Worm (Caenorhabditis elegans) whole organism, mixed stage, embryonic: ENCODE measurements around the gene T02E9.6.
A peak's percentile ranks its signal among the peaks of the same experiment; 100 is the strongest.

ENCODE experiments used
- M03D4.4 ChIP-seq: sonication (generic microtip); optimal IDR thresholded peaks from 2 replicates; lab custom pipeline; 2017; ENCODE audit warnings: mild to moderate bottlenecking, missing genetic modification characterization, missing compliant biosample characterization
- bed-3 ChIP-seq: fragments of 200-800 bp; sonication (Bioruptor generic); optimal IDR thresholded peaks from 3 replicates; lab custom pipeline; 2018; ENCODE audit warnings: mild to moderate bottlenecking, missing genetic modification characterization, moderate library complexity, missing compliant biosample characterization
- blmp-1 ChIP-seq: fragments of 150-350 bp; optimal IDR thresholded peaks from 2 replicates; lab custom pipeline; 2014; ENCODE audit warnings: missing biosample characterization, missing genetic modification characterization
- ceh-39 ChIP-seq: fragments of 150-350 bp; optimal IDR thresholded peaks from 2 replicates; lab custom pipeline; 2014; ENCODE audit warnings: missing biosample characterization, missing genetic modification characterization
- ces-1 ChIP-seq: fragments of 150-350 bp; optimal IDR thresholded peaks from 2 replicates; lab custom pipeline; 2014; ENCODE audit warnings: missing biosample characterization, missing genetic modification reagents, missing genetic modification characterization
- cnd-1 ChIP-seq: fragments of 200-800 bp; sonication (Bioruptor generic); optimal IDR thresholded peaks from 2 replicates; lab custom pipeline; 2018; ENCODE audit warnings: mild to moderate bottlenecking, missing genetic modification characterization, missing compliant biosample characterization
- drap-1 ChIP-seq: fragments of 200-800 bp; sonication (Bioruptor generic); optimal IDR thresholded peaks from 3 replicates; lab custom pipeline; 2018; ENCODE audit warnings: mild to moderate bottlenecking, missing genetic modification characterization, missing compliant biosample characterization
- elt-1 ChIP-seq: sonication (generic microtip); optimal IDR thresholded peaks from 2 replicates; lab custom pipeline; 2017; ENCODE audit warnings: missing genetic modification characterization, mild to moderate bottlenecking, missing compliant biosample characterization, antibody characterized with exemption, moderate library complexity, borderline replicate concordance; ENCODE audit not compliant: insufficient read depth
- elt-3 ChIP-seq: fragments of 150-350 bp; optimal IDR thresholded peaks from 2 replicates; lab custom pipeline; 2014; ENCODE audit warnings: missing biosample characterization, missing genetic modification characterization
- ham-2 ChIP-seq: fragments of 200-800 bp; sonication (Bioruptor generic); optimal IDR thresholded peaks from 2 replicates; lab custom pipeline; 2018; ENCODE audit warnings: mild to moderate bottlenecking, missing genetic modification characterization, missing compliant biosample characterization
- hlh-1 ChIP-seq: fragments of 150-350 bp; optimal IDR thresholded peaks from 2 replicates; lab custom pipeline; 2014; ENCODE audit warnings: missing biosample characterization, missing genetic modification reagents, missing genetic modification characterization
- lin-13 ChIP-seq: fragments of 150-350 bp; optimal IDR thresholded peaks from 2 replicates; lab custom pipeline; 2014; ENCODE audit warnings: missing biosample characterization, missing genetic modification characterization
- lin-32 ChIP-seq: fragments of 200-800 bp; sonication (Bioruptor generic); optimal IDR thresholded peaks from 2 replicates; lab custom pipeline; 2018; ENCODE audit warnings: mild to moderate bottlenecking, missing genetic modification characterization, missing compliant biosample characterization
- lsy-2 ChIP-seq: fragments of 150-350 bp; optimal IDR thresholded peaks from 2 replicates; lab custom pipeline; 2014; ENCODE audit warnings: missing biosample characterization, missing genetic modification characterization
- mab-5 ChIP-seq: fragments of 150-350 bp; optimal IDR thresholded peaks from 2 replicates; lab custom pipeline; 2014; ENCODE audit warnings: missing biosample characterization, missing genetic modification characterization
- mep-1 ChIP-seq: fragments of 150-350 bp; optimal IDR thresholded peaks from 2 replicates; lab custom pipeline; 2017; ENCODE audit warnings: missing biosample characterization, missing genetic modification reagents, missing genetic modification characterization, inconsistent platforms
- mls-2 ChIP-seq: sonication (generic microtip); optimal IDR thresholded peaks from 2 replicates; lab custom pipeline; 2016; ENCODE audit warnings: mild to moderate bottlenecking, missing genetic modification characterization, moderate library complexity, missing compliant biosample characterization
- nhr-12 ChIP-seq: fragments of 150-350 bp; optimal IDR thresholded peaks from 2 replicates; lab custom pipeline; 2014; ENCODE audit warnings: missing biosample characterization, missing genetic modification characterization
- nhr-2 ChIP-seq: fragments of 150-350 bp; optimal IDR thresholded peaks from 2 replicates; lab custom pipeline; 2014; ENCODE audit warnings: missing biosample characterization, missing genetic modification characterization
- nhr-237 ChIP-seq: fragments of 150-350 bp; optimal IDR thresholded peaks from 2 replicates; lab custom pipeline; 2014; ENCODE audit warnings: missing biosample characterization, missing genetic modification characterization
- nhr-28 ChIP-seq: fragments of 150-350 bp; optimal IDR thresholded peaks from 2 replicates; lab custom pipeline; 2014; ENCODE audit warnings: missing biosample characterization, missing genetic modification characterization
- nhr-76 ChIP-seq: sonication (generic microtip); optimal IDR thresholded peaks from 2 replicates; lab custom pipeline; 2017; ENCODE audit warnings: missing biosample characterization, missing genetic modification characterization
- pha-4 ChIP-seq: fragments of 150-350 bp; optimal IDR thresholded peaks from 2 replicates; lab custom pipeline; 2018; ENCODE audit warnings: missing biosample characterization, missing genetic modification reagents, missing genetic modification characterization
- snpc-4 ChIP-seq: fragments of 150-350 bp; optimal IDR thresholded peaks from 2 replicates; lab custom pipeline; 2014; ENCODE audit warnings: missing biosample characterization, missing genetic modification characterization
- sptf-1 ChIP-seq: sonication (generic microtip); optimal IDR thresholded peaks from 2 replicates; lab custom pipeline; 2017; ENCODE audit warnings: mild to moderate bottlenecking, missing genetic modification characterization, moderate library complexity, missing compliant biosample characterization
- tbx-8 ChIP-seq: fragments of 200-800 bp; sonication (Bioruptor generic); optimal IDR thresholded peaks from 2 replicates; lab custom pipeline; 2018; ENCODE audit warnings: mild to moderate bottlenecking, missing genetic modification characterization, moderate library complexity, missing compliant biosample characterization
- unc-120 ChIP-seq: sonication (generic microtip); optimal IDR thresholded peaks from 2 replicates; lab custom pipeline; 2017; ENCODE audit warnings: missing genetic modification characterization, missing compliant biosample characterization; ENCODE audit not compliant: poor library complexity, severe bottlenecking
- unc-39 ChIP-seq: fragments of 150-350 bp; optimal IDR thresholded peaks from 2 replicates; lab custom pipeline; 2014; ENCODE audit warnings: missing biosample characterization, missing genetic modification characterization
- unc-62 ChIP-seq: fragments of 150-350 bp; optimal IDR thresholded peaks from 2 replicates; lab custom pipeline; 2014; ENCODE audit warnings: missing biosample characterization, missing genetic modification reagents, missing genetic modification characterization
- ztf-11 ChIP-seq: fragments of 150-350 bp; optimal IDR thresholded peaks from 2 replicates; lab custom pipeline; 2014; ENCODE audit warnings: missing biosample characterization, missing genetic modification characterization

Gene T02E9.6

DNA sequence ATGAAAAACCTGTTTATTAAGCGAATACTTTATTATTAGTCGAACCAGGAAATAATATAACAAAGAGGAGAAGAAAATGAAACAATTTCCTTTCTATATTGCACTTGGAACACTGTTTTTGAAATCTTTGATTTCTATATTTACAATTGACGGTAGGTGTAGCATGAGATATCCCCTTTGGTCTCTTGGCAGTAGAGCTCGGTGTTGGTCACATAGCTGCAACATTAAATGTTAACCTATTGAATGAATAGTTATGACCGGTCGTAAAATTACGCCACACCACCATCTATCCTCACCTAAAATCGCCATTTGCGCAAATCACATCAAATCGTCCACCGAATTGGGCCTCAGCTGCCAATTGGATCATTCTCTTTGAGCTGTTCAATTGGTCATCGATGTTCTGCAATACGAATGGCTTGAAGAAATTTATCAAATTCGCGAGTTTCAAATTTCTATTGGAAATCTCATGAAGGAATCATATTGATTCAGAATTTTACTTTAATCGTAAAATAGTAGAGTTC is 10.8 kb upstream of the T02E9.6 start:
- TF ChIP-seq tbx-8 (GFP tag; lab: Kevin White, UChicago) (no peak), nhr-2 (tag; lab: Kevin White, UChicago) (peak; percentile 10), lin-32 (GFP tag; lab: Kevin White, UChicago) (no peak), bed-3 (GFP tag; lab: Kevin White, UChicago) (no peak), ceh-39 (tag; lab: Kevin White, UChicago) (no peak), ces-1 (peak; percentile 22), ham-2 (GFP tag; lab: Kevin White, UChicago) (no peak), cnd-1 (tag; lab: Kevin White, UChicago) (peak; percentile 3), lin-13 (tag; lab: Kevin White, UChicago) (no peak), snpc-4 (tag; lab: Kevin White, UChicago) (no peak), lsy-2 (tag; lab: Kevin White, UChicago) (no peak), unc-62 (GFP tag; lab: Kevin White, UChicago) (no peak), mls-2 (tag; lab: Kevin White, UChicago) (no peak), ztf-11 (tag; lab: Kevin White, UChicago) (no peak), nhr-12 (tag; lab: Kevin White, UChicago) (no peak), mep-1 (no peak), sptf-1 (tag; lab: Kevin White, UChicago) (peak; percentile 13), nhr-237 (no peak), drap-1 (GFP tag; lab: Kevin White, UChicago) (no peak)

- TF ChIP-seq elt-1 (tag; lab: Kevin White, UChicago) (peak; percentile 76), nhr-76 (no peak)
These were observed 10.0 kb upstream of the T02E9.6 start for ce11 chrV:11344112-11344511.

- TF ChIP-seq nhr-12 (tag; lab: Kevin White, UChicago): no peak
- TF ChIP-seq elt-3 (tag; lab: Kevin White, UChicago): no peak
- no peak for TF ChIP-seq mab-5 (tag; lab: Kevin White, UChicago)
- TF ChIP-seq ces-1: peak; percentile 94
- TF ChIP-seq, all 35 proteins: peak for 1
These were observed 7.8 kb upstream of the T02E9.6 start, which contains the start of gene T02E9.5 for ce11 chrV:11341913-11342312. Gene T02E9.5, plus strand, starts transcription at chrV:11342233.

DNA sequence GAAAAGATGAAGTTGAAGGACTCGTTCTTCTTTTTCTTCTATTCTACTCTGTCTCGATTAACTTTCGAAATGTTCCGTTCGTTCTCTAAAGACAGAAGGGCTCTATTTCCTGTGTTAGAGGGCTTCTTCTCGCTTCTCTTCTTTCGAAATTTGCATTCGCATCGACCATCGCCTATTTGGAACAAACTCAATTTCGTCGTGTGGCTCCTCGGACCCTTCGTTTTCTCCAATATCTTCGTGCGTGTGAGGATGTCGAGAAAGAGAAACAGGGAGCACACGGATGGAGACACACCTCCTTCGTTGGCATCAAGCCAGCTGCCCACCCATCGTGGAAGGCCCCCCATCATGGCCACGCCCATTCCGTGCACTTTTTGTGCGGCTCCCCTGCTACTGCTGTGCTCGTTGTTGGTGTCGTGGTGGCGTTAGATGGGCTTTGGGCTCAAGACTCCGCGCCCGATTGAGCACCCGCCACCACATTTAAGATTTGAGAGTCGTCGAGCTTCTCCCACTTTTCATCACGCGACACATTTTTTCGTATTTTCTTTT is 7.1 kb upstream of the T02E9.6 start:
- peak; percentile 95 for TF ChIP-seq ces-1
- TF ChIP-seq mls-2 (tag; lab: Kevin White, UChicago): peak; percentile 43
- no peak for TF ChIP-seq lin-13 (tag; lab: Kevin White, UChicago)

ce11 chrV:11336877-11337276 is 2.8 kb upstream of the T02E9.6 start:
- TF ChIP-seq lin-32 (GFP tag; lab: Kevin White, UChicago) (no peak), bed-3 (GFP tag; lab: Kevin White, UChicago) (no peak), blmp-1 (no peak), unc-39 (no peak), ces-1 (peak; percentile 91)

- no peak for TF ChIP-seq ceh-39 (tag; lab: Kevin White, UChicago)
- peak; percentile 8 for TF ChIP-seq nhr-2 (tag; lab: Kevin White, UChicago)
- no peak for TF ChIP-seq mep-1
- no peak for TF ChIP-seq ztf-11 (tag; lab: Kevin White, UChicago)
- TF ChIP-seq mab-5 (tag; lab: Kevin White, UChicago): no peak
- TF ChIP-seq pha-4 (tag; lab: Kevin White, UChicago): peak; percentile 4
- TF ChIP-seq ham-2 (GFP tag; lab: Kevin White, UChicago): no peak
These were observed 1.8 kb upstream of the T02E9.6 start for ce11 chrV:11335757-11336418.

- TF ChIP-seq M03D4.4: no peak
- TF ChIP-seq sptf-1 (tag; lab: Kevin White, UChicago): no peak
- TF ChIP-seq ztf-11 (tag; lab: Kevin White, UChicago): no peak
- TF ChIP-seq hlh-1 (tag; lab: Kevin White, UChicago): no peak
- TF ChIP-seq unc-120: no peak
- TF ChIP-seq pha-4 (tag; lab: Kevin White, UChicago): no peak
- no peak for TF ChIP-seq cnd-1 (tag; lab: Kevin White, UChicago)
- TF ChIP-seq bed-3 (GFP tag; lab: Kevin White, UChicago): no peak
- TF ChIP-seq drap-1 (GFP tag; lab: Kevin White, UChicago): no peak
- no peak for TF ChIP-seq snpc-4 (tag; lab: Kevin White, UChicago)
- TF ChIP-seq nhr-76: no peak
- no peak for TF ChIP-seq nhr-2 (tag; lab: Kevin White, UChicago)
- no peak for TF ChIP-seq mab-5 (tag; lab: Kevin White, UChicago)
- TF ChIP-seq nhr-237: no peak
- no peak for TF ChIP-seq nhr-28 (tag; lab: Kevin White, UChicago)
These were observed 5.0 kb downstream of the T02E9.6 start, which contains the start of gene F47G9.6 for ce11 chrV:11329100-11329499. Gene F47G9.6, plus strand, starts transcription at chrV:11329400.
